Worm (Caenorhabditis elegans) whole organism, L2 larva: ENCODE data around the gene Y71H2B.11.

ENCODE experiments used
- F13H6.1 ChIP-seq: sonication (generic microtip); optimal IDR thresholded peaks from 2 replicates; lab custom pipeline; 2016; ENCODE audit warnings: missing genetic modification characterization, missing compliant biosample characterization
- ama-1 ChIP-seq: fragments of 150-350 bp; optimal IDR thresholded peaks from 2 replicates; lab custom pipeline; 2018; ENCODE audit warnings: inconsistent platforms
- ceh-16 ChIP-seq: fragments of 150-350 bp; optimal IDR thresholded peaks from 2 replicates; lab custom pipeline; 2014; ENCODE audit warnings: missing biosample characterization, missing genetic modification characterization
- crh-2 ChIP-seq: sonication (generic microtip); optimal IDR thresholded peaks from 2 replicates; lab custom pipeline; 2017; ENCODE audit warnings: missing biosample characterization, missing genetic modification characterization
- fos-1 ChIP-seq: fragments of 150-350 bp; optimal IDR thresholded peaks from 2 replicates; lab custom pipeline; 2014; ENCODE audit warnings: missing biosample characterization, missing genetic modification characterization
- lin-13 ChIP-seq: fragments of 150-350 bp; optimal IDR thresholded peaks from 2 replicates; lab custom pipeline; 2014; ENCODE audit warnings: missing biosample characterization, missing genetic modification reagents, missing genetic modification characterization
- lin-39 ChIP-seq: fragments of 150-350 bp; optimal IDR thresholded peaks from 2 replicates; lab custom pipeline; 2014; ENCODE audit warnings: missing biosample characterization, missing genetic modification reagents, missing genetic modification characterization
- mdl-1 ChIP-seq, 2 experiments: fragments of 150-350 bp in 1 of 2; sonication (generic microtip) in 1 of 2; optimal IDR thresholded peaks; 2 replicates each; lab custom pipeline; 2017; ENCODE audit warnings: missing biosample characterization in 2 of 2, missing genetic modification characterization in 2 of 2
- nhr-12 ChIP-seq: fragments of 150-350 bp; optimal IDR thresholded peaks from 2 replicates; lab custom pipeline; 2014; ENCODE audit warnings: missing biosample characterization, missing genetic modification characterization
- nhr-21 ChIP-seq: fragments of 150-350 bp; optimal IDR thresholded peaks from 2 replicates; lab custom pipeline; 2014; ENCODE audit warnings: missing biosample characterization, missing genetic modification characterization
- nhr-25 ChIP-seq: fragments of 150-350 bp; sonication (generic microtip); optimal IDR thresholded peaks from 3 replicates; lab custom pipeline; 2014; ENCODE audit warnings: missing biosample characterization, missing genetic modification characterization
- sma-3 ChIP-seq: sonication (generic microtip); optimal IDR thresholded peaks from 2 replicates; lab custom pipeline; 2016; ENCODE audit warnings: missing genetic modification reagents, missing genetic modification characterization, missing compliant biosample characterization
- sma-9 ChIP-seq, 2 experiments: fragments of 150-350 bp in 1 of 2; sonication (generic microtip) in 1 of 2; optimal IDR thresholded peaks; 2 replicates each; lab custom pipeline; 2014 to 2016; ENCODE audit warnings: missing genetic modification characterization in 2 of 2, mild to moderate bottlenecking in 1 of 2, missing biosample characterization in 1 of 2, missing compliant biosample characterization in 1 of 2, missing genetic modification reagents in 1 of 2, moderate library complexity in 1 of 2
- unc-39 ChIP-seq: fragments of 150-350 bp; optimal IDR thresholded peaks from 2 replicates; lab custom pipeline; 2014; ENCODE audit warnings: missing biosample characterization, missing genetic modification characterization
- ztf-1 ChIP-seq: fragments of 200-800 bp; sonication (Bioruptor generic); conservative IDR thresholded peaks from 2 replicates; pipeline ENCODE4 v1.3.6; 2022; ENCODE audit warnings: missing genetic modification characterization, missing compliant biosample characterization

Gene Y71H2B.11

DNA sequence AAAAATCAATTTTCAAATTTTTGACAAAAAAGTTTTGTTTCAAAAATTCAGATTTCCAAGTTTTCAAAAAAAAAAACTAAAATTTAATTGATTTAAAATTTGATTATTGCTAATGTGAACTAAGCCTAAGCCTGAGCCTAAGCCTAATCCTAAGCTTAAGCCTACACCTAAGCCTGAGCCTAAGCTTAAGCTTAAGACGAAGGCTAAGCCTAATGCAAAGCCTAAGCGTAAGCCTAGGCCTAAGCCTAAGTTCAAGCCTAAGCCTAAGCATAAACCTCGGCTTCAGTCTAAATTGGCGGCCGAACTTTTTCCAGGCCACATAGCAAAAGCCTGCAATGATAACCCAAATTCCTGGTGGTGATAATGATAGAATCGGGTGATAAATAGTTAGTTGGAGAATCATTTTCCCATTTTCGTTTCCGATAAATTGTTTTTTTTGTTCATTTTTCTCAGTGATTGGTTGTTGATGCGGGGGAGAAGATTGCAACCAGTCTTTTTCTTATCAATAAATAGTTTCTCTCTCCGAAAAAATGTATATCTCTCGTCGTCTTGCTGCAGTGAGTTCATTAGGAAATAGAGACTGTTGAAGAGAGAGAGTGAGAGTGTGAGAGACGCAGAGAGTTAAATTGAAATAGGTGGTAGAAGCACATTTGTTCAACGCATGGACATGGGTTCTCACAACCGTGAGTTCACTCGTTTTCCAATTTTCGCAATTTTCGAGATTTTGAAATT, 43.6 kb downstream of the Y71H2B.11 start:
- TF ChIP-seq crh-2 (tag; lab: Kevin White, UChicago) (peak; percentile 21), fos-1 (peak; percentile 84), lin-13 (GFP tag; lab: Kevin White, UChicago) (no peak), ceh-16 (tag; lab: Kevin White, UChicago) (no peak), sma-9 (GFP tag; optimal IDR thresholded peaks at IDR 0.05; lab: Kevin White, UChicago) (peak; percentile 37), sma-9 (tag; optimal IDR thresholded peaks at IDR 0.05; lab: Kevin White, UChicago) (no peak), nhr-12 (no peak), ztf-1 (GFP tag; lab: Robert Waterston, UW) (no peak)

DNA sequence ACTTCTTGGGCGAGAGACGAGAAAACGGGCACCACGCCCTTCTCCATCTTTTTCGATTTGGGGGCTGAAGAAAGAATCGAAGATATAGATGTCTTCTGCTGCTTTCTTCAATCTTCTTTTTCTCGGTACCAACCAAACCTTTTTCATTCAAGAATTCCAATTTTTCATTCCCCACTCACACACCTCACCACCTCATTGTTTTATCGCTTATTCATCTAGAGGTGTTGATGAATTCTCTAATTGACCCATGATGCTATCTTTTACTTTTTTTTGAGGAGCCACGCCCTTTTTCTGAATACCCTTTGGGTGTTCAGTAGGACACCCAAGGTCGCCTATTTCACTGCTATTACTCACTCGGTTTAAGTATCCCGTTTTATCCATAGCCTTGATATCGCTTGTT, 47.7 kb downstream of the Y71H2B.11 start:
- TF ChIP-seq unc-39 (tag; lab: Kevin White, UChicago) (no peak), fos-1 (peak; percentile 29), sma-3 (GFP tag; lab: Kevin White, UChicago) (peak; percentile 20)

DNA sequence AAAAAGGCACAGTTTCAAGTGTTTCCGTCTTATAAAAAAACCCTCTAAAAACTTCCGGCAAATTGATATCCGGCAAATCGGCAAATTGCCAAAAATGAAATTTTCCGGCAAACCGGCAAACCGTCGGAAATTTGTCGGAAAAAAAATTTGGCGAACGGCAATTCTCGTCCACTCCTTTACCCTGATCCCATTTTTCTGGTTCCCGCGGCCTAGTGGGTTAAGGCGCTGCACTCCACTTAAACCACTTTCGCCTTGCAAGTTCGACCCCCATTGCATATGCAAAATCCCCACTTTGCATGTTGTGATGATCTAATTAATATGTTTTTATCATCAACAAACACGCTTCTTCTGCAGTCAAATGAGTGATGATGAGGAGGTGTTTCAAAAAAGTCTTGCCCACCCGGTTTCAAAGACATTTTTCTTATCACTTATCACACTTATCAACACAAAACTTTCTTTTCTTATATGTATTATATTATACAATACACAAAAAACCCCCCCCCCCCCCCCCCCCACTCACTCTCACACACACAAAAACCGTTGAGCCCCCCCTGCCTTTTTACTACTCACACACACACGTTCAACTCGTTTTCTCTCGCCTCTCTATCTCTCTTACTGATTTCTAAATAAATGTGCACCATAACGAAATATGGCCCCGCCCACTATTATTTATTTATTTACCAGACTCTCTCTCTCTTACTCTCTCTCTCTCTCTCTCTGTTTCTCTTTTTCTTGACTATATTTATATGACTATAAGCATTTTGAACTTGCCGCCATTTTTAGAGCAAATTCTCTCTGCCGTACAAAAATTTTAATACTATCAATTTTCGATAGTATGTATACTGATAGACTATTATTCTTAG, 49.2 kb downstream of the Y71H2B.11 start:
- TF ChIP-seq mdl-1 (tag; optimal IDR thresholded peaks at IDR 0.05; lab: Kevin White, UChicago) (no peak), F13H6.1 (peak; percentile 32)

DNA sequence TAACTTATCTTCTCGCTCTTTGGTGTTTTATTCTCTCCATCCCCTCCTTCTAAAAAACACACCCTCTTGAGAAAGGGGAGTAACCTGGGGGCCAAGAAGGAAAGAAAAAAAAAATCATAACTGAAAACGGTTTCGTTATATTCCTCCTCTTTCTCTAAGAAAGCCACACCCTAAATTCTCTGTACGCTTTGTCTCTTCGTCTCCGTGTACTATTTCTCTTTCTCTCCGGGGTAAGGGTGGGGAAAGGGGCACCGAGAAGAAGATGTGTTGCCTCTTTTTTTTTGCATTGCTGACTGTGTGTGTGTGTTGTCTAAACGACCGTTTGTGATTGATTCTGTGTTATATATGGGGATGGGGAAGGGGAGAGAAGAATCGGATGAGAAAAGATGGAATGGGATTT, 52.4 kb downstream of the Y71H2B.11 start:
- TF ChIP-seq nhr-21 = peak; percentile 14
- no peak for TF ChIP-seq lin-13 (GFP tag; lab: Kevin White, UChicago)
- no peak for TF ChIP-seq ama-1
- TF ChIP-seq lin-39 (tag; lab: Kevin White, UChicago) = no peak
- TF ChIP-seq fos-1 = peak; percentile 20
- no peak for TF ChIP-seq F13H6.1
- no peak for TF ChIP-seq nhr-25 (tag; lab: Kevin White, UChicago)
- TF ChIP-seq sma-3 (GFP tag; lab: Kevin White, UChicago) = peak; percentile 32
- TF ChIP-seq, all 48 proteins: peak for 3
